Worm (Caenorhabditis elegans) whole organism, L2 larva: ENCODE results near the gene Y17G9A.2.

ENCODE experiments used
- C34F6.9 ChIP-seq: fragments of 150-350 bp; optimal IDR thresholded peaks from 2 replicates; lab custom pipeline; 2014; ENCODE audit warnings: missing biosample characterization, missing genetic modification characterization
- F13H6.1 ChIP-seq: sonication (generic microtip); optimal IDR thresholded peaks from 2 replicates; lab custom pipeline; 2016; ENCODE audit warnings: missing genetic modification characterization, missing compliant biosample characterization
- R02D3.7 ChIP-seq: fragments of 150-350 bp; optimal IDR thresholded peaks from 2 replicates; lab custom pipeline; 2014; ENCODE audit warnings: missing biosample characterization, missing genetic modification characterization
- ZK546.5 ChIP-seq: sonication (generic microtip); optimal IDR thresholded peaks from 2 replicates; lab custom pipeline; 2017; ENCODE audit warnings: missing biosample characterization, missing genetic modification characterization
- alr-1 ChIP-seq: fragments of 150-350 bp; optimal IDR thresholded peaks from 2 replicates; lab custom pipeline; 2014; ENCODE audit warnings: missing biosample characterization, missing genetic modification characterization
- aly-2 ChIP-seq: fragments of 150-350 bp; optimal IDR thresholded peaks from 2 replicates; lab custom pipeline; 2014; ENCODE audit warnings: missing biosample characterization, missing genetic modification characterization
- ama-1 ChIP-seq: fragments of 150-350 bp; optimal IDR thresholded peaks from 2 replicates; lab custom pipeline; 2018; ENCODE audit warnings: inconsistent platforms
- ceh-16 ChIP-seq: fragments of 150-350 bp; optimal IDR thresholded peaks from 2 replicates; lab custom pipeline; 2014; ENCODE audit warnings: missing biosample characterization, missing genetic modification characterization
- ceh-82 ChIP-seq: fragments of 150-350 bp; optimal IDR thresholded peaks from 2 replicates; lab custom pipeline; 2014; ENCODE audit warnings: missing biosample characterization, missing genetic modification characterization
- crh-2 ChIP-seq: sonication (generic microtip); optimal IDR thresholded peaks from 2 replicates; lab custom pipeline; 2017; ENCODE audit warnings: missing biosample characterization, missing genetic modification characterization
- dmd-4 ChIP-seq: sonication (generic microtip); optimal IDR thresholded peaks from 2 replicates; lab custom pipeline; 2017; ENCODE audit warnings: missing biosample characterization, missing genetic modification characterization
- egl-27 ChIP-seq: sonication (generic microtip); optimal IDR thresholded peaks from 3 replicates; lab custom pipeline; 2017; ENCODE audit warnings: missing biosample characterization, missing genetic modification reagents, missing genetic modification characterization
- elt-1 ChIP-seq: fragments of 150-350 bp; optimal IDR thresholded peaks from 2 replicates; lab custom pipeline; 2014; ENCODE audit warnings: missing biosample characterization, missing genetic modification characterization
- elt-3 ChIP-seq: sonication (generic microtip); optimal IDR thresholded peaks from 2 replicates; lab custom pipeline; 2017; ENCODE audit warnings: missing biosample characterization, missing genetic modification characterization
- fos-1 ChIP-seq: fragments of 150-350 bp; optimal IDR thresholded peaks from 2 replicates; lab custom pipeline; 2014; ENCODE audit warnings: missing biosample characterization, missing genetic modification characterization
- gmeb-1 ChIP-seq: fragments of 150-350 bp; optimal IDR thresholded peaks from 2 replicates; lab custom pipeline; 2014; ENCODE audit warnings: missing biosample characterization, missing genetic modification characterization
- lin-39 ChIP-seq: fragments of 150-350 bp; optimal IDR thresholded peaks from 2 replicates; lab custom pipeline; 2014; ENCODE audit warnings: missing biosample characterization, missing genetic modification reagents, missing genetic modification characterization
- nhr-10 ChIP-seq: sonication (generic microtip); optimal IDR thresholded peaks from 2 replicates; lab custom pipeline; 2017; ENCODE audit warnings: missing biosample characterization, missing genetic modification characterization
- nhr-11 ChIP-seq: fragments of 150-350 bp; optimal IDR thresholded peaks from 2 replicates; lab custom pipeline; 2014; ENCODE audit warnings: missing biosample characterization, missing genetic modification characterization
- nhr-12 ChIP-seq: fragments of 150-350 bp; optimal IDR thresholded peaks from 2 replicates; lab custom pipeline; 2014; ENCODE audit warnings: missing biosample characterization, missing genetic modification characterization
- nhr-129 ChIP-seq: fragments of 150-350 bp; optimal IDR thresholded peaks from 2 replicates; lab custom pipeline; 2014; ENCODE audit warnings: missing biosample characterization, missing genetic modification characterization
- nhr-23 ChIP-seq: fragments of 150-350 bp; optimal IDR thresholded peaks from 2 replicates; lab custom pipeline; 2014; ENCODE audit warnings: missing biosample characterization, missing genetic modification reagents, missing genetic modification characterization
- nhr-237 ChIP-seq: fragments of 150-350 bp; optimal IDR thresholded peaks from 2 replicates; lab custom pipeline; 2014; ENCODE audit warnings: missing biosample characterization, missing genetic modification characterization
- nhr-25 ChIP-seq: fragments of 150-350 bp; sonication (generic microtip); optimal IDR thresholded peaks from 3 replicates; lab custom pipeline; 2014; ENCODE audit warnings: missing biosample characterization, missing genetic modification characterization
- nhr-6 ChIP-seq: fragments of 150-350 bp; optimal IDR thresholded peaks from 2 replicates; lab custom pipeline; 2014; ENCODE audit warnings: missing biosample characterization, missing genetic modification characterization
- nhr-77 ChIP-seq: fragments of 150-350 bp; optimal IDR thresholded peaks from 2 replicates; lab custom pipeline; 2014; ENCODE audit warnings: missing biosample characterization, missing genetic modification characterization
- peb-1 ChIP-seq: fragments of 150-350 bp; optimal IDR thresholded peaks from 2 replicates; lab custom pipeline; 2014; ENCODE audit warnings: missing biosample characterization, missing genetic modification characterization
- sem-4 ChIP-seq: fragments of 150-350 bp; optimal IDR thresholded peaks from 2 replicates; lab custom pipeline; 2014; ENCODE audit warnings: missing biosample characterization, missing genetic modification reagents, missing genetic modification characterization
- skn-1 ChIP-seq: sonication (generic microtip); optimal IDR thresholded peaks from 2 replicates; lab custom pipeline; 2017; ENCODE audit warnings: missing biosample characterization, missing genetic modification characterization
- sma-9 ChIP-seq, 2 experiments: fragments of 150-350 bp in 1 of 2; sonication (generic microtip) in 1 of 2; optimal IDR thresholded peaks; 2 replicates each; lab custom pipeline; 2014 to 2016; ENCODE audit warnings: missing genetic modification characterization in 2 of 2, mild to moderate bottlenecking in 1 of 2, missing biosample characterization in 1 of 2, missing compliant biosample characterization in 1 of 2, missing genetic modification reagents in 1 of 2, moderate library complexity in 1 of 2
- snpc-4 ChIP-seq: fragments of 150-350 bp; optimal IDR thresholded peaks from 2 replicates; lab custom pipeline; 2014; ENCODE audit warnings: missing biosample characterization, missing genetic modification characterization
- unc-55 ChIP-seq: fragments of 150-350 bp; sonication (generic microtip); optimal IDR thresholded peaks from 3 replicates; lab custom pipeline; 2014; ENCODE audit warnings: missing biosample characterization, missing genetic modification reagents, missing genetic modification characterization
- unc-62 ChIP-seq: fragments of 150-350 bp; optimal IDR thresholded peaks from 2 replicates; lab custom pipeline; 2014; ENCODE audit warnings: missing biosample characterization, missing genetic modification reagents, missing genetic modification characterization
- zag-1 ChIP-seq: fragments of 150-350 bp; optimal IDR thresholded peaks from 2 replicates; lab custom pipeline; 2014; ENCODE audit warnings: missing biosample characterization, missing genetic modification characterization
- ztf-11 ChIP-seq: sonication (generic microtip); optimal IDR thresholded peaks from 2 replicates; lab custom pipeline; 2017; ENCODE audit warnings: missing biosample characterization, missing genetic modification characterization
- ztf-4 ChIP-seq: fragments of 150-350 bp; optimal IDR thresholded peaks from 2 replicates; lab custom pipeline; 2014; ENCODE audit warnings: missing biosample characterization, missing genetic modification characterization

Gene Y17G9A.2

ce11 chrIV:4856195-4856594 lies at the start of gene Y17G9A.2:
Y17G9A.2 (minus strand) TSS chrIV:4856295.
- TF ChIP-seq nhr-25 (tag; lab: Kevin White, UChicago) (no peak), ztf-4 (tag; lab: Kevin White, UChicago) (no peak), sma-9 (GFP tag; optimal IDR thresholded peaks at IDR 0.05; lab: Kevin White, UChicago) (no peak), sma-9 (tag; optimal IDR thresholded peaks at IDR 0.05; lab: Kevin White, UChicago) (no peak), ama-1 (lab: Kevin White, UChicago) (no peak), unc-62 (GFP tag; lab: Kevin White, UChicago) (no peak), ZK546.5 (tag; lab: Kevin White, UChicago) (no peak), nhr-237 (tag; lab: Kevin White, UChicago) (no peak), alr-1 (tag; lab: Kevin White, UChicago) (no peak), sem-4 (tag; lab: Kevin White, UChicago) (no peak), ceh-82 (tag; lab: Kevin White, UChicago) (no peak), crh-2 (tag; lab: Kevin White, UChicago) (no peak), nhr-11 (tag; lab: Kevin White, UChicago) (no peak), gmeb-1 (no peak), F13H6.1 (tag; lab: Kevin White, UChicago) (no peak)

- TF ChIP-seq unc-55 (GFP tag; lab: Kevin White, UChicago) (no peak), nhr-10 (tag; lab: Kevin White, UChicago) (no peak), elt-3 (tag; lab: Kevin White, UChicago) (no peak), snpc-4 (tag; lab: Kevin White, UChicago) (no peak), fos-1 (no peak), ceh-16 (no peak), nhr-6 (tag; lab: Kevin White, UChicago) (no peak), ZK546.5 (tag; lab: Kevin White, UChicago) (no peak), lin-39 (no peak)
Measured at ce11 chrIV:4905645-4906135, 49.6 kb upstream of the Y17G9A.2 start, which contains the start of gene T08B6.4. T08B6.4 (plus strand) TSS chrIV:4905695.

ce11 chrIV:4903961-4904360 lies 47.9 kb upstream of the Y17G9A.2 start, which contains the start of gene str-161:
str-161 (minus strand) TSS chrIV:4904061.
- TF ChIP-seq peb-1 (tag; lab: Kevin White, UChicago) (no peak), ztf-11 (tag; lab: Kevin White, UChicago) (no peak), ztf-4 (tag; lab: Kevin White, UChicago) (no peak), lin-39 (no peak), nhr-23 (tag; lab: Kevin White, UChicago) (no peak), C34F6.9 (tag; lab: Kevin White, UChicago) (no peak), nhr-129 (tag; lab: Kevin White, UChicago) (no peak), F13H6.1 (tag; lab: Kevin White, UChicago) (no peak), zag-1 (tag; lab: Kevin White, UChicago) (no peak), egl-27 (no peak), ama-1 (lab: Kevin White, UChicago) (no peak), elt-3 (tag; lab: Kevin White, UChicago) (no peak), sem-4 (tag; lab: Kevin White, UChicago) (no peak)

ce11 chrIV:4890543-4890942 lies 34.4 kb upstream of the Y17G9A.2 start, which contains the start of gene T08B6.9:
T08B6.9 (plus strand) TSS chrIV:4890843.
- TF ChIP-seq elt-1 (tag; lab: Kevin White, UChicago) (no peak), ZK546.5 (tag; lab: Kevin White, UChicago) (no peak), crh-2 (tag; lab: Kevin White, UChicago) (no peak), dmd-4 (tag; lab: Kevin White, UChicago) (no peak), ceh-82 (tag; lab: Kevin White, UChicago) (no peak), nhr-129 (tag; lab: Kevin White, UChicago) (no peak), unc-55 (GFP tag; lab: Kevin White, UChicago) (no peak), C34F6.9 (tag; lab: Kevin White, UChicago) (no peak), lin-39 (no peak), skn-1 (tag; lab: Kevin White, UChicago) (no peak), R02D3.7 (tag; lab: Kevin White, UChicago) (no peak), nhr-237 (tag; lab: Kevin White, UChicago) (no peak), nhr-6 (tag; lab: Kevin White, UChicago) (no peak), egl-27 (no peak), ama-1 (lab: Kevin White, UChicago) (no peak), zag-1 (tag; lab: Kevin White, UChicago) (no peak)

ce11 chrIV:4889613-4890012 lies 33.5 kb upstream of the Y17G9A.2 start, which contains the start of gene sgnh-1:
sgnh-1 (plus strand) TSS chrIV:4889913.
- no peak for TF ChIP-seq dmd-4 (tag; lab: Kevin White, UChicago)
- no peak for TF ChIP-seq nhr-12 (tag; lab: Kevin White, UChicago)
- TF ChIP-seq nhr-77: no peak
- no peak for TF ChIP-seq aly-2 (tag; lab: Kevin White, UChicago)
- TF ChIP-seq nhr-25 (tag; lab: Kevin White, UChicago): no peak
- TF ChIP-seq skn-1 (tag; lab: Kevin White, UChicago): no peak
- TF ChIP-seq unc-62 (GFP tag; lab: Kevin White, UChicago): no peak
- no peak for TF ChIP-seq nhr-11 (tag; lab: Kevin White, UChicago)
